Worm (Caenorhabditis elegans) whole organism, young adult: ENCODE results near the gene Y105C5A.26.

Experiments used
- B0336.3 ChIP-seq: fragments of 200-800 bp; sonication (Bioruptor generic); IDR thresholded peaks from 2 replicates; pipeline ENCODE4 v1.3.6; 2022; ENCODE audit warnings: missing genetic modification characterization, missing compliant biosample characterization
- C06A6.2 ChIP-seq: fragments of 200-800 bp; sonication (Bioruptor generic); conservative IDR thresholded peaks from 2 replicates; pipeline ENCODE4 v1.3.6; 2022; ENCODE audit warnings: missing genetic modification characterization, missing compliant biosample characterization
- D2030.7 ChIP-seq: fragments of 200-800 bp; sonication (Bioruptor generic); IDR thresholded peaks from 2 replicates; pipeline ENCODE4 v1.3.6; 2022; ENCODE audit warnings: missing genetic modification reagents, missing genetic modification characterization, missing compliant biosample characterization
- Y53F4B.3 ChIP-seq: fragments of 200-800 bp; sonication (Bioruptor generic); IDR thresholded peaks from 2 replicates; pipeline ENCODE4 v1.3.6; 2022; ENCODE audit warnings: missing genetic modification reagents, missing genetic modification characterization, missing compliant biosample characterization
- Y53G8AR.9 ChIP-seq: fragments of 200-800 bp; sonication (Bioruptor generic); conservative IDR thresholded peaks from 2 replicates; pipeline ENCODE4 v1.3.6; 2022; ENCODE audit warnings: missing genetic modification reagents, missing genetic modification characterization, missing compliant biosample characterization
- Y79H2A.3 ChIP-seq: fragments of 200-800 bp; sonication (Bioruptor generic); conservative IDR thresholded peaks from 2 replicates; pipeline ENCODE4 v1.3.6; 2022; ENCODE audit warnings: missing genetic modification reagents, missing genetic modification characterization, missing compliant biosample characterization
- attf-6 ChIP-seq: fragments of 200-800 bp; sonication (Bioruptor generic); IDR thresholded peaks from 2 replicates; pipeline ENCODE4 v1.3.6; 2022; ENCODE audit warnings: missing genetic modification reagents, missing genetic modification characterization, missing compliant biosample characterization
- cebp-2 ChIP-seq: fragments of 200-800 bp; sonication (Bioruptor generic); IDR thresholded peaks from 2 replicates; pipeline ENCODE4 v1.3.6; 2022; ENCODE audit warnings: missing genetic modification characterization, missing compliant biosample characterization
- ceh-100 ChIP-seq: fragments of 200-800 bp; sonication (Bioruptor generic); IDR thresholded peaks from 2 replicates; pipeline ENCODE4 v1.3.6; 2022; ENCODE audit warnings: missing genetic modification reagents, missing genetic modification characterization, missing compliant biosample characterization
- ceh-40 ChIP-seq: fragments of 200-800 bp; sonication (Bioruptor generic); IDR thresholded peaks from 2 replicates; pipeline ENCODE4 v1.3.6; 2022; ENCODE audit warnings: missing genetic modification characterization, missing compliant biosample characterization
- dpff-1 ChIP-seq: sonication (generic microtip); optimal IDR thresholded peaks from 2 replicates; lab custom pipeline; 2017; ENCODE audit warnings: mild to moderate bottlenecking, missing genetic modification characterization, missing compliant biosample characterization
- egl-44 ChIP-seq: fragments of 200-800 bp; sonication (Bioruptor generic); IDR thresholded peaks from 2 replicates; pipeline ENCODE4 v1.3.6; 2022; ENCODE audit warnings: missing genetic modification reagents, missing genetic modification characterization, missing compliant biosample characterization
- ekl-4 ChIP-seq: fragments of 200-800 bp; sonication (Bioruptor generic); IDR thresholded peaks from 2 replicates; pipeline ENCODE4 v1.3.6; 2022; ENCODE audit warnings: missing genetic modification reagents, missing genetic modification characterization, missing compliant biosample characterization
- ets-4 ChIP-seq: fragments of 200-800 bp; sonication (Bioruptor generic); optimal IDR thresholded peaks from 2 replicates; lab custom pipeline; 2018; ENCODE audit warnings: mild to moderate bottlenecking, missing genetic modification characterization, missing compliant biosample characterization
- hmg-1.2 ChIP-seq: fragments of 200-800 bp; sonication (Bioruptor generic); IDR thresholded peaks from 2 replicates; pipeline ENCODE4 v1.3.6; 2022; ENCODE audit warnings: missing genetic modification reagents, missing genetic modification characterization, missing compliant biosample characterization
- hsf-1 ChIP-seq: fragments of 200-800 bp; sonication (Bioruptor generic); IDR thresholded peaks from 2 replicates; pipeline ENCODE4 v1.3.6; 2022; ENCODE audit warnings: missing genetic modification reagents, missing genetic modification characterization, missing compliant biosample characterization
- lin-40 ChIP-seq: sonication (generic microtip); optimal IDR thresholded peaks from 2 replicates; lab custom pipeline; 2016; ENCODE audit warnings: missing genetic modification characterization, mild to moderate bottlenecking, missing compliant biosample characterization, missing genotype, missing genetic modification reagents
- lin-54 ChIP-seq: fragments of 200-800 bp; sonication (Bioruptor generic); optimal IDR thresholded peaks from 2 replicates; lab custom pipeline; 2018; ENCODE audit warnings: mild to moderate bottlenecking, missing genetic modification characterization, missing compliant biosample characterization
- madf-10 ChIP-seq: sonication (generic microtip); optimal IDR thresholded peaks from 2 replicates; lab custom pipeline; 2016; ENCODE audit warnings: mild to moderate bottlenecking, missing genetic modification characterization, missing compliant biosample characterization
- madf-3 ChIP-seq: fragments of 200-800 bp; sonication (Bioruptor generic); IDR thresholded peaks from 2 replicates; pipeline ENCODE4 v1.3.6; 2022; ENCODE audit warnings: missing genetic modification reagents, missing genetic modification characterization, missing compliant biosample characterization
- madf-6 ChIP-seq: fragments of 200-800 bp; sonication (Bioruptor generic); IDR thresholded peaks from 2 replicates; pipeline ENCODE4 v1.3.6; 2022; ENCODE audit warnings: missing genetic modification reagents, missing genetic modification characterization, missing compliant biosample characterization
- mcd-1 ChIP-seq: fragments of 200-800 bp; sonication (Bioruptor generic); IDR thresholded peaks from 2 replicates; pipeline ENCODE4 v1.3.6; 2022; ENCODE audit warnings: missing genetic modification reagents, missing genetic modification characterization, missing compliant biosample characterization
- nhr-179 ChIP-seq: sonication (generic microtip); optimal IDR thresholded peaks from 2 replicates; lab custom pipeline; 2016; ENCODE audit warnings: mild to moderate bottlenecking, missing genetic modification characterization, missing compliant biosample characterization
- pha-4 ChIP-seq: fragments of 150-350 bp; sonication (generic microtip); optimal IDR thresholded peaks from 2 replicates; lab custom pipeline; 2014; ENCODE audit warnings: missing biosample characterization, missing genetic modification reagents, missing genetic modification characterization
- rcor-1 ChIP-seq: fragments of 200-800 bp; sonication (Bioruptor generic); IDR thresholded peaks from 2 replicates; pipeline ENCODE4 v1.3.6; 2022; ENCODE audit warnings: missing genetic modification reagents, missing genetic modification characterization, missing compliant biosample characterization
- rec-8 ChIP-seq, 2 experiments: sonication (generic microtip); optimal IDR thresholded peaks; 2 replicates each; lab custom pipeline; 2016; ENCODE audit warnings: mild to moderate bottlenecking in 2 of 2, missing genetic modification characterization in 2 of 2, missing genetic modification reagents in 2 of 2, missing genotype in 2 of 2, missing biosample characterization in 1 of 2, missing compliant biosample characterization in 1 of 2, moderate library complexity in 1 of 2
- snpc-1.1 ChIP-seq: sonication (generic microtip); optimal IDR thresholded peaks from 2 replicates; lab custom pipeline; 2017; ENCODE audit warnings: missing genetic modification characterization, mild to moderate bottlenecking, missing compliant biosample characterization, antibody characterized with exemption, moderate library complexity, missing genotype, missing genetic modification reagents; ENCODE audit not compliant: insufficient read depth
- snpc-1.3 ChIP-seq: sonication (generic microtip); optimal IDR thresholded peaks from 2 replicates; lab custom pipeline; 2017; ENCODE audit warnings: missing genetic modification characterization, mild to moderate bottlenecking, missing compliant biosample characterization, antibody characterized with exemption, moderate library complexity, missing genotype, missing genetic modification reagents; ENCODE audit not compliant: insufficient read depth
- snpc-3.4 ChIP-seq: sonication (generic microtip); optimal IDR thresholded peaks from 2 replicates; lab custom pipeline; 2017; ENCODE audit warnings: missing genetic modification characterization, mild to moderate bottlenecking, missing compliant biosample characterization, antibody characterized with exemption, moderate library complexity, missing genotype, missing genetic modification reagents
- snpc-4 ChIP-seq, 5 experiments: fragments of 150-350 bp in 1 of 5; sonication (generic microtip) in 4 of 5; optimal IDR thresholded peaks; 2 replicates each; lab custom pipeline; 2014 to 2018; ENCODE audit warnings: missing genetic modification characterization in 5 of 5, missing biosample characterization in 3 of 5, antibody characterized with exemption in 2 of 5, mild to moderate bottlenecking in 2 of 5, missing compliant biosample characterization in 2 of 5, missing genotype in 2 of 5, moderate library complexity in 2 of 5, missing genetic modification reagents in 1 of 5
- sptf-2 ChIP-seq: fragments of 200-800 bp; sonication (Bioruptor generic); optimal IDR thresholded peaks from 2 replicates; lab custom pipeline; 2018; ENCODE audit warnings: mild to moderate bottlenecking, missing genetic modification characterization, missing compliant biosample characterization
- tbp1 ChIP-seq: fragments of 200-800 bp; sonication (Bioruptor generic); optimal IDR thresholded peaks from 2 replicates; lab custom pipeline; 2018; ENCODE audit warnings: mild to moderate bottlenecking, missing genetic modification characterization, missing compliant biosample characterization
- xnd-1 ChIP-seq: sonication (generic microtip); optimal IDR thresholded peaks from 2 replicates; lab custom pipeline; 2016; ENCODE audit warnings: missing genotype, missing genetic modification reagents, missing genetic modification characterization, missing compliant biosample characterization
- ztf-18 ChIP-seq: sonication (generic microtip); optimal IDR thresholded peaks from 2 replicates; lab custom pipeline; 2016; ENCODE audit warnings: missing genotype, mild to moderate bottlenecking, missing genetic modification characterization, missing compliant biosample characterization
- ztf-26 ChIP-seq: sonication (generic microtip); optimal IDR thresholded peaks from 2 replicates; lab custom pipeline; 2017; ENCODE audit warnings: missing genetic modification characterization, missing compliant biosample characterization

Gene Y105C5A.26

DNA sequence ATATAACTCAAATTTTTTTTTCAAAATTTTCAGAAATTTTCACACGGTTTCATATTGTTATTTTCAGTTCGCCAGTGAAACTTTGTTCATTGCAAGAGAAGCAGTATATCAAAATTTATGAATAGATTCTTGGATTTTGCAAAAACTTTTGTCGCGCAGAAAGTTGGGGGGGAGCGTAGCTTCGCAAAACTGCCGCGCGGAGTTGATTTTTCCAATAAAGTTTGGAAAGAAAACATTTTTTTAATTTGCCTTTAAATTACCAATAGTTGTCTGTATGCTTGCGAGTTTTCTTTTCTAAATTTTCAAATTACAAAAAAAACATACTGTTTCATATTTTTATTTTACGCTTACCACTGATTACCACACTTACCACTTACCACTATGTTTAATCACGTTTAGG is 4.9 kb upstream of the Y105C5A.26 start:
- peak; percentile 83; the same call in 1 of the 2 replicates for TF ChIP-seq attf-6 (GFP tag; lab: Robert Waterston, UW)
- TF ChIP-seq rec-8 (tag; optimal IDR thresholded peaks at IDR 0.05; lab: Kevin White, UChicago): no peak
- no peak for TF ChIP-seq xnd-1 (tag; lab: Kevin White, UChicago)
- no peak for TF ChIP-seq ceh-40 (GFP tag; lab: Robert Waterston, UW)
- no peak for TF ChIP-seq lin-40 (tag; lab: Kevin White, UChicago)
- TF ChIP-seq madf-10 (tag; lab: Kevin White, UChicago): no peak
- no peak for TF ChIP-seq egl-44 (GFP tag; lab: Robert Waterston, UW)
- no peak for TF ChIP-seq snpc-4 (GFP tag; optimal IDR thresholded peaks at IDR 0.05; lab: Kevin White, UChicago)
- peak in 1 of 4 experiments; percentile 14 for TF ChIP-seq snpc-4 (tag; optimal IDR thresholded peaks at IDR 0.05; lab: Kevin White, UChicago)
- TF ChIP-seq cebp-2: no peak

DNA sequence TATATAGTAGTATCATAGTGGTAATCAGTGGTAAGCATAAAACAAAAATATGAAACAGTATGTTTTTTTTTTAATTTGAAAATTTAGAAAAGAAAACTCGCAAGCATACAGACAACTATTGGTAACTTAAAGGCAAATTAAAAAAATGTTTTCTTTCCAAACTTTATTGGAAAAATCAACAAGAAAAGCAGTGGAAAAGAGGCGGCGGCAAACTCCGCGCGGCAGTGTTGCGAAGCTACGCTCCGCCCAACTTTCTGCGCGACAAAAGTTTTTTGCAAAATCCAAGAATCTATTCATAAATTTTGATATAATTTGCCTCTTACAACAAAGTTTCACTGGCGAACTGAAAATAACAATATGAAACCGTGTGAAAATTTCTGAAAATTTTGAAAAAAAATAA is 3.2 kb upstream of the Y105C5A.26 start:
- no peak for TF ChIP-seq Y79H2A.3 (GFP tag; lab: Robert Waterston, UW)
- TF ChIP-seq snpc-4 (GFP tag; optimal IDR thresholded peaks at IDR 0.05; lab: Kevin White, UChicago): no peak
- peak in 1 of 4 experiments; percentile 39 for TF ChIP-seq snpc-4 (tag; optimal IDR thresholded peaks at IDR 0.05; lab: Kevin White, UChicago)
- TF ChIP-seq Y53F4B.3 (GFP tag; lab: Robert Waterston, UW): no peak
- no peak for TF ChIP-seq sptf-2 (GFP tag; lab: Kevin White, UChicago)
- no peak for TF ChIP-seq ets-4 (GFP tag; lab: Kevin White, UChicago)
- TF ChIP-seq dpff-1 (tag; lab: Kevin White, UChicago): no peak
- no peak for TF ChIP-seq nhr-179
- TF ChIP-seq snpc-3.4 (tag; lab: Kevin White, UChicago): no peak
- no peak for TF ChIP-seq lin-54
- no peak for TF ChIP-seq ztf-18
- TF ChIP-seq attf-6 (GFP tag; lab: Robert Waterston, UW): peak; percentile 88
- no peak for TF ChIP-seq B0336.3 (GFP tag; lab: Robert Waterston, UW)
- TF ChIP-seq, all 124 proteins: peak for 2

DNA sequence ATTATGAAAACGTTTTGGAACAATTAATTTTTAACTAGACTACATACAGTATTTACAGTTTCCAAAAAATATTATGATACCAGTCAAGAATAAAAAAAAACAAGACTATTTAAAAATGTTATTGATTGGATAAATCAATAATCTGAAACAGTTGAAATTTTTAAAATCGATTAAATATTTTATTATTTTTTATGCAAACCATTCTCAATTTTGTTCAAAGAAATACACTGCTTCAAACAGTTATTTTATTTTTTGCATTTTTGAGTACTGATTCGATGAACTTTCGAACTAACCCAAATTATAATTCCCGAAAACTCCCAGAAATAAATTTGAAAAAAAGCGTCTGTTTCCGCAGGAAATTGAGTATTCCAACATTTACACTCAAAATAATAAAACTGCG is 3.7 kb downstream of the Y105C5A.26 start:
- peak; percentile 85 for TF ChIP-seq attf-6 (GFP tag; lab: Robert Waterston, UW)

DNA sequence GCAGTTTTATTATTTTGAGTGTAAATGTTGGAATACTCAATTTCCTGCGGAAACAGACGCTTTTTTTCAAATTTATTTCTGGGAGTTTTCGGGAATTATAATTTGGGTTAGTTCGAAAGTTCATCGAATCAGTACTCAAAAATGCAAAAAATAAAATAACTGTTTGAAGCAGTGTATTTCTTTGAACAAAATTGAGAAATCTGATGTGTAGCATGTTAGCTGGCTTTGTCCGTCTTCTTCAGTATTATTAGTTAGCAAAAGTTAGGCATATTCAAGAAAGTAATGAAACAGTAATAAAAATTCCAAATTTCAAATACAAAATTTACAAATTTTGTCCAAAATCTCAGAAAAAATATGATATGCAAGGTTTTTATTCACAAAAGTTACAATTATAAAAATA is 4.3 kb downstream of the Y105C5A.26 start:
- TF ChIP-seq attf-6 (GFP tag; lab: Robert Waterston, UW): peak; percentile 90

DNA sequence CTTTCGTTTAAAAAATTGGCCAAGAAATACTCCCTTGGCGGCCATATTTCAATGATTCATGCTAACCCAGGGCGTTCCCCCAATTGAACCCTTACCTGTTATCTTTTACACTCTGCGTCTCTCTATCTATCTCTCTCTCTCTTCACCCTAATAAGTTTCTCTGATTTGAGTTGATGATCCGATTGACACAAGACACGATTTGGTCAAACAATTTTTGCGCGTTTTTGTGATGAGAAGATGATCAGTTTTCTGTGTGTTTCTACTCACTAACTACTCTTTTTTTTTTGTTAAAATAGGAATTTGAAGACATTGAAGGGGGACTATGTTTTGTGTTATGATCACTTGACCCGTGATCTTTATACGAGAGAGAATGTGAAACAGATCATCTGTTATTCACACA is 8.4 kb downstream of the Y105C5A.26 start:
- no peak for TF ChIP-seq C06A6.2 (GFP tag; lab: Robert Waterston, UW)
- peak; percentile 45 for TF ChIP-seq ztf-26

DNA sequence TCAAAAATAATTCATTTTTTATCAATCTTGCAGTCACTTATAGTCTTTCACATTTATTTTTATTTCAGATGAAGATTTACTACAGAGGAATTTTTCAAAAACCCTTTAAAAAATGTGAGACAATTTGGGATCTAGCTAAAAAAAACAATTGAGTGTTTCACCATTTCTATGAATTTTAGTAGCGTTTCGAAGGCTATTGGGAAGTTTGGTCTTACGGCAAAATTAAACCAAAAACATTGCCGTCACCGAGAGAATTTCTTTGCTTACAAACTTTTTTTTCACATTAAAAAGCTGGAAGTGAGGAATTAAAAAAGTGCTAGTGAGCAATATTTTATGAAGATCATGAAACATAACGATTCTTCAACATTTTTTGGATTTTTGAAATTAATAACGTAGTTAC is 22.9 kb downstream of the Y105C5A.26 start:
- TF ChIP-seq pha-4 (no peak), attf-6 (GFP tag; lab: Robert Waterston, UW) (peak; percentile 72), snpc-4 (GFP tag; optimal IDR thresholded peaks at IDR 0.05; lab: Kevin White, UChicago) (no peak), snpc-4 (tag; optimal IDR thresholded peaks at IDR 0.05; lab: Kevin White, UChicago) (peak in 1 of 4 experiments; percentile 30), ets-4 (GFP tag; lab: Kevin White, UChicago) (no peak)

DNA sequence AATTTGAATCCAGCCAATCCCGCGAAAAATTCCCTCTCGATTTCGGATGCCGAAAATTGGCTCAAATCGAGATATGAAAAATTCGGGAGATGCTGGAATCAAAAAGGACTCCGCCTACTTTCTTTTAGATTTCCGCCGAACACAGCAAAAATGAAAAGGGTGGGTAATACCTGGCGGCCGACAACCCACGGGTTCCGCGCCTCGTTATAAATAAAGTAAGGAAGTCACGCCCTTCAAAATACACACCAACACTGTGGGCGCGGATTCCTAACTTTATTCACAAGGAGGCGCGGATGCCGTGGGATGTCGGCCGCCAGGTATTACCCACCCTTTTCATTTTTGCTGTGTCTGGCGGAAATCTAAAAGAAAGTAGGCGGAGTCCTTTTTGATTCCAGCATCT is 32.1 kb downstream of the Y105C5A.26 start:
- TF ChIP-seq attf-6 (GFP tag; lab: Robert Waterston, UW): peak; percentile 100
- TF ChIP-seq snpc-1.3: peak; percentile 61
- TF ChIP-seq rcor-1 (GFP tag; lab: Robert Waterston, UW): peak; percentile 82
- peak; percentile 62 for TF ChIP-seq madf-6 (GFP tag; lab: Robert Waterston, UW)
- peak; percentile 83 for TF ChIP-seq snpc-1.1 (tag; lab: Kevin White, UChicago)
- peak; percentile 92 for TF ChIP-seq snpc-4 (GFP tag; optimal IDR thresholded peaks at IDR 0.05; lab: Kevin White, UChicago)
- peak; percentile 89 to 98 (median 93) for TF ChIP-seq snpc-4 (tag; optimal IDR thresholded peaks at IDR 0.05; lab: Kevin White, UChicago)
- 0 out of 2 replicates have a peak, but pooled peaks have one; percentile 53 for TF ChIP-seq madf-3 (GFP tag; lab: Robert Waterston, UW)
- peak; percentile 16; the same call in 1 of the 2 replicates for TF ChIP-seq ekl-4 (GFP tag; lab: Robert Waterston, UW)
- TF ChIP-seq hmg-1.2 (GFP tag; lab: Robert Waterston, UW): peak; percentile 64
- TF ChIP-seq hsf-1 (GFP tag; lab: Robert Waterston, UW): peak; percentile 83
- TF ChIP-seq mcd-1 (GFP tag; lab: Robert Waterston, UW): peak; percentile 46; the same call in 1 of the 2 replicates
- peak; percentile 27 for TF ChIP-seq ztf-18
- 0 out of 2 replicates have a peak, but pooled peaks have one; percentile 34 for TF ChIP-seq Y53G8AR.9 (GFP tag; lab: Robert Waterston, UW)
- TF ChIP-seq D2030.7: peak; percentile 71
- TF ChIP-seq ceh-100 (GFP tag; lab: Robert Waterston, UW): peak; percentile 31; the same call in 1 of the 2 replicates
- TF ChIP-seq tbp1 (GFP tag; lab: Kevin White, UChicago): peak; percentile 49
